Worm (Caenorhabditis elegans): ENCODE results near the gene str-253.

DNA sequence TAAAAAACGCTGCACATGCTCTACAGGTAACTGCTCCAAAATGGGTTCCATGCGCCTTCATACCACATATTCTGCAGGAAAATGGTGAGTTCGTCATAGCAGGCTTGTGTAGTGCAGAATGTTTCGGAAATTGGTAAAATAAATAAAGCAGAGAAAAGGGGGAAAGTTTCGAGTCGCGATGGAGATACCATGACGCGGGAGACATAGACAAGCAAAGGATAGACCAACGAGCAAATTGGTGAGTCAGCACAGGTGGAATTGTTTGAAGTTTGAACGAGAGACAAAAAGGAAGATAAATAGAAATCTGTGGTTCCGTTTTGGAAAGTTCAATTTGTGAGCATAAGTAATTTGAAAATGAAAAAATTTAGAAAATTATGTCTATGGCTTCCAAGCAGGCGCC is 35.9 kb upstream of the str-253 start, which contains the start of gene nhr-225:
- no peak for TF ChIP-seq sea-1 (GFP tag; conservative IDR thresholded peaks at IDR 0.05)
- no peak for TF ChIP-seq flt-1 (GFP tag; IDR thresholded peaks at IDR 0.05)
- TF ChIP-seq ceh-13 (GFP tag; optimal IDR thresholded peaks at IDR 0.05) = no peak
- TF ChIP-seq ama-1 (optimal IDR thresholded peaks at IDR 0.05) = no peak
- TF ChIP-seq F13C5.2 (tag; optimal IDR thresholded peaks at IDR 0.05) = no peak
- no peak for TF ChIP-seq tbx-37 (GFP tag; conservative IDR thresholded peaks at IDR 0.05)
- no peak for TF ChIP-seq hnd-1 (tag; optimal IDR thresholded peaks at IDR 0.05)
- TF ChIP-seq aly-1 (tag; optimal IDR thresholded peaks at IDR 0.05) = no peak

All from whole organism, early embryonic.